Worm (Caenorhabditis elegans): ENCODE data around the gene dao-3.

DNA sequence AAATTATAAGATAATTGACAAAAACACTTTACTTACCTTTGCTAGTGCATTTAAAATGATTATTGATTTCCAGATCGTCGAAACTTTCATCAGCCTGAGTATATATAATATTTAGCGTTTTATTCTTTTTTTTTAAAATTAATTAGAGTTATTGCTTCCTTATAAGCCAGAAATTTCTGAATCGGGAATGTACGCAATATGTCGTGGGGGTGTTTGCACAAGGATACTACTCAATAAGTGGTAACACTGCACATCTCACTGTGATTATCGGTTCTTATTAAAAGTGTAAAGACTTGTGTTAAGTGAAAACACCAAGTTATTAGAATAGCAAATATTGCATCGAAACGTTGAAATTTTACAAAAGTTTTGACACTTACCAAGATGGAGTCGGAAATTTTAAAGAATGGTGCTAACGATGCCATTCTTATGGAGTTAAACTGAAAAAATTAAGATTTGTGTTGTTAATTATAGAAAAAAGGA is 28.5 kb downstream of the dao-3 start, which contains the start of gene dim-1:
- TF ChIP-seq pha-4 (tag; optimal IDR thresholded peaks at IDR 0.05): no peak
- TF ChIP-seq nhr-2 (tag; optimal IDR thresholded peaks at IDR 0.05): no peak
- TF ChIP-seq elt-1 (tag; optimal IDR thresholded peaks at IDR 0.05; ENCODE audit: borderline replicate concordance, insufficient read depth): no peak
- no peak for TF ChIP-seq unc-62 (GFP tag; optimal IDR thresholded peaks at IDR 0.05)
- TF ChIP-seq nhr-237 (tag; optimal IDR thresholded peaks at IDR 0.05): no peak
- TF ChIP-seq snpc-4 (tag; optimal IDR thresholded peaks at IDR 0.05): no peak
- TF ChIP-seq unc-39 (tag; optimal IDR thresholded peaks at IDR 0.05): no peak
- no peak for TF ChIP-seq nhr-12 (tag; optimal IDR thresholded peaks at IDR 0.05)

All from whole organism, mixed stage, embryonic.